Fruit fly (Drosophila melanogaster): Measurements from ENCODE around the gene Amnionless.

Amnionless gene

dm6 chr2L:307129-307528 is 18.2 kb upstream of the Amnionless start:
- TF ChIP-seq CG6813 (GFP tag; optimal IDR thresholded peaks at IDR 0.05) (no peak), CG8290 (GFP tag; optimal IDR thresholded peaks at IDR 0.05) (no peak), CG8290 (tag; optimal IDR thresholded peaks at IDR 0.05) (no peak), mirr (GFP tag; optimal IDR thresholded peaks at IDR 0.05) (peak; percentile 68), pros (GFP tag; optimal IDR thresholded peaks at IDR 0.05) (peak; percentile 23), sim (GFP tag; IDR thresholded peaks at IDR 0.05) (no peak), CG9932 (GFP tag; IDR thresholded peaks at IDR 0.05) (0 out of 2 replicates have a peak, but pooled peaks have one; percentile 19), vvl (GFP tag; IDR thresholded peaks at IDR 0.05) (0 out of 2 replicates have a peak, but pooled peaks have one; percentile 31), sob (GFP tag; IDR thresholded peaks at IDR 0.05) (0 out of 2 replicates have a peak, but pooled peaks have one; percentile 18), gce (GFP tag; IDR thresholded peaks at IDR 0.05) (no peak), Abd-B (GFP tag; optimal IDR thresholded peaks at IDR 0.05) (peak; percentile 11), lbe (GFP tag; optimal IDR thresholded peaks at IDR 0.05) (no peak), pan (optimal IDR thresholded peaks at IDR 0.05) (no peak), pan (GFP tag; optimal IDR thresholded peaks at IDR 0.05 in 1 of 2, IDR thresholded peaks at IDR 0.05 in 1 of 2) (no peak), run (tag; optimal IDR thresholded peaks at IDR 0.05) (peak; percentile 39), cwo (GFP tag; optimal IDR thresholded peaks at IDR 0.05) (peak; percentile 19), al (GFP tag; IDR thresholded peaks at IDR 0.05) (no peak), CG31365 (tag; optimal IDR thresholded peaks at IDR 0.05) (no peak), CG6683 (GFP tag; optimal IDR thresholded peaks at IDR 0.05) (no peak), rib (GFP tag; IDR thresholded peaks at IDR 0.05) (no peak), sr (GFP tag; IDR thresholded peaks at IDR 0.05) (peak; percentile 11; the same call in 1 of the 3 replicates), CG11398 (GFP tag; optimal IDR thresholded peaks at IDR 0.05) (no peak), CG4820 (GFP tag; optimal IDR thresholded peaks at IDR 0.05) (no peak), bcd (GFP tag; optimal IDR thresholded peaks at IDR 0.05) (no peak), eve (GFP tag; optimal IDR thresholded peaks at IDR 0.05) (no peak), crol (GFP tag; IDR thresholded peaks at IDR 0.05) (peak; percentile 98), HLH54F (GFP tag; optimal IDR thresholded peaks at IDR 0.05) (no peak), Jarid2 (GFP tag; optimal IDR thresholded peaks at IDR 0.05) (peak; percentile 0), ro (GFP tag; IDR thresholded peaks at IDR 0.05) (no peak), fd3F (GFP tag; optimal IDR thresholded peaks at IDR 0.05) (no peak), schlank (tag; optimal IDR thresholded peaks at IDR 0.05) (peak; percentile 17), CG7786 (GFP tag; optimal IDR thresholded peaks at IDR 0.05) (no peak), phol (tag; optimal IDR thresholded peaks at IDR 0.05) (no peak), br (optimal IDR thresholded peaks at IDR 0.05) (no peak), CG5180 (GFP tag; optimal IDR thresholded peaks at IDR 0.05) (no peak), tup (GFP tag; optimal IDR thresholded peaks at IDR 0.05) (no peak), CG10543 (GFP tag; optimal IDR thresholded peaks at IDR 0.05) (peak; percentile 50), CG16813 (GFP tag; IDR thresholded peaks at IDR 0.05; ENCODE audit: partially characterized antibody) (0 out of 3 replicates have a peak, but pooled peaks have one; percentile 12), kni (GFP tag; optimal IDR thresholded peaks at IDR 0.05) (peak; percentile 62), CG15696 (tag; optimal IDR thresholded peaks at IDR 0.05) (no peak), sd (tag; optimal IDR thresholded peaks at IDR 0.05) (peak; percentile 54), Dp (GFP tag; optimal IDR thresholded peaks at IDR 0.05) (no peak), sens-2 (GFP tag; IDR thresholded peaks at IDR 0.05) (no peak), salm (tag; optimal IDR thresholded peaks at IDR 0.05) (no peak), jigr1 (GFP tag; IDR thresholded peaks at IDR 0.05) (no peak), mam (GFP tag; optimal IDR thresholded peaks at IDR 0.05) (no peak), caup (GFP tag; optimal IDR thresholded peaks at IDR 0.05; ENCODE audit: severe bottlenecking) (peak; percentile 70), Awh (GFP tag; IDR thresholded peaks at IDR 0.05) (0 out of 2 replicates have a peak, but pooled peaks have one; percentile 27), CG2889 (GFP tag; IDR thresholded peaks at IDR 0.05) (0 out of 3 replicates have a peak, but pooled peaks have one; percentile 14), kah (GFP tag; optimal IDR thresholded peaks at IDR 0.05) (peak; percentile 9), CG4282 (GFP tag; optimal IDR thresholded peaks at IDR 0.05) (no peak)
